Worm (Caenorhabditis elegans) whole organism, L3 larva: ENCODE results near the gene T04F3.5.

Experiments used
- R02D3.7 ChIP-seq: fragments of 150-350 bp; optimal IDR thresholded peaks from 2 replicates; lab custom pipeline; 2014; ENCODE audit warnings: missing biosample characterization, missing genetic modification characterization
- ceh-16 ChIP-seq: sonication (generic microtip); optimal IDR thresholded peaks from 2 replicates; lab custom pipeline; 2017; ENCODE audit warnings: missing biosample characterization, missing genetic modification characterization
- ceh-28 ChIP-seq: fragments of 150-350 bp; optimal IDR thresholded peaks from 2 replicates; lab custom pipeline; 2014; ENCODE audit warnings: missing biosample characterization, missing genetic modification reagents, missing genetic modification characterization
- ceh-82 ChIP-seq: fragments of 150-350 bp; optimal IDR thresholded peaks from 2 replicates; lab custom pipeline; 2014; ENCODE audit warnings: missing biosample characterization, missing genetic modification characterization
- ceh-9 ChIP-seq: sonication (generic microtip); optimal IDR thresholded peaks from 2 replicates; lab custom pipeline; 2018; ENCODE audit warnings: missing biosample characterization, missing genetic modification characterization
- egl-5 ChIP-seq: fragments of 150-350 bp; optimal IDR thresholded peaks from 2 replicates; lab custom pipeline; 2017; ENCODE audit warnings: missing biosample characterization, missing genetic modification reagents, missing genetic modification characterization, inconsistent platforms
- elt-1 ChIP-seq: fragments of 150-350 bp; optimal IDR thresholded peaks from 2 replicates; lab custom pipeline; 2014; ENCODE audit warnings: missing biosample characterization, missing genetic modification characterization
- elt-2 ChIP-seq: sonication (generic microtip); optimal IDR thresholded peaks from 2 replicates; lab custom pipeline; 2016; ENCODE audit warnings: missing genetic modification reagents, mild to moderate bottlenecking, missing genetic modification characterization, missing compliant biosample characterization
- elt-3 ChIP-seq, 3 experiments: fragments of 150-350 bp in 1 of 3; sonication (generic microtip) in 2 of 3; optimal IDR thresholded peaks; 2 replicates in 2 of 3; 4 replicates in 1 of 3; lab custom pipeline; 2014 to 2017; ENCODE audit warnings: missing biosample characterization in 3 of 3, missing genetic modification characterization in 3 of 3
- eor-1 ChIP-seq, 2 experiments: fragments of 150-350 bp; optimal IDR thresholded peaks; 2 replicates each; lab custom pipeline; 2014 to 2018; ENCODE audit warnings: missing biosample characterization in 2 of 2, missing genetic modification characterization in 2 of 2
- fkh-10 ChIP-seq: sonication (generic microtip); optimal IDR thresholded peaks from 2 replicates; lab custom pipeline; 2017; ENCODE audit warnings: missing biosample characterization, missing genetic modification reagents, missing genetic modification characterization
- fkh-2 ChIP-seq: fragments of 150-350 bp; optimal IDR thresholded peaks from 2 replicates; lab custom pipeline; 2014; ENCODE audit warnings: missing biosample characterization, missing genetic modification reagents, missing genetic modification characterization
- fos-1 ChIP-seq: fragments of 150-350 bp; optimal IDR thresholded peaks from 2 replicates; lab custom pipeline; 2014; ENCODE audit warnings: missing biosample characterization, missing genetic modification characterization
- lin-39 ChIP-seq: fragments of 150-350 bp; optimal IDR thresholded peaks from 2 replicates; lab custom pipeline; 2018; ENCODE audit warnings: missing biosample characterization, missing genetic modification reagents, missing genetic modification characterization
- lsy-12 ChIP-seq: sonication (generic microtip); optimal IDR thresholded peaks from 2 replicates; lab custom pipeline; 2016; ENCODE audit warnings: mild to moderate bottlenecking, missing genetic modification characterization, missing compliant biosample characterization
- nhr-11 ChIP-seq: fragments of 150-350 bp; optimal IDR thresholded peaks from 2 replicates; lab custom pipeline; 2014; ENCODE audit warnings: missing biosample characterization, missing genetic modification characterization
- nhr-12 ChIP-seq: fragments of 150-350 bp; optimal IDR thresholded peaks from 2 replicates; lab custom pipeline; 2014; ENCODE audit warnings: missing biosample characterization, missing genetic modification characterization
- nhr-23 ChIP-seq: fragments of 150-350 bp; optimal IDR thresholded peaks from 2 replicates; lab custom pipeline; 2014; ENCODE audit warnings: missing biosample characterization, missing genetic modification reagents, missing genetic modification characterization
- nhr-237 ChIP-seq: fragments of 150-350 bp; optimal IDR thresholded peaks from 2 replicates; lab custom pipeline; 2014; ENCODE audit warnings: missing biosample characterization, missing genetic modification characterization
- nhr-25 ChIP-seq: sonication (generic microtip); optimal IDR thresholded peaks from 2 replicates; lab custom pipeline; 2017; ENCODE audit warnings: missing biosample characterization, missing genetic modification characterization
- nhr-28 ChIP-seq: fragments of 150-350 bp; optimal IDR thresholded peaks from 2 replicates; lab custom pipeline; 2014; ENCODE audit warnings: missing biosample characterization, missing genetic modification characterization
- nhr-43 ChIP-seq: sonication (generic microtip); optimal IDR thresholded peaks from 2 replicates; lab custom pipeline; 2016; ENCODE audit warnings: mild to moderate bottlenecking, missing genetic modification characterization, missing compliant biosample characterization; ENCODE audit not compliant: poor library complexity, severe bottlenecking
- nhr-76 ChIP-seq: fragments of 150-350 bp; sonication (generic microtip); optimal IDR thresholded peaks from 5 replicates; lab custom pipeline; 2014; ENCODE audit warnings: missing biosample characterization, missing genetic modification characterization
- nhr-77 ChIP-seq: fragments of 150-350 bp; optimal IDR thresholded peaks from 2 replicates; lab custom pipeline; 2014; ENCODE audit warnings: missing biosample characterization, missing genetic modification characterization
- sea-2 ChIP-seq: fragments of 150-350 bp; sonication (generic microtip); optimal IDR thresholded peaks from 4 replicates; lab custom pipeline; 2014; ENCODE audit warnings: missing biosample characterization, missing genetic modification reagents, missing genetic modification characterization
- snpc-4 ChIP-seq: fragments of 150-350 bp; optimal IDR thresholded peaks from 2 replicates; lab custom pipeline; 2014; ENCODE audit warnings: missing biosample characterization, missing genetic modification characterization
- tbx-2 ChIP-seq: sonication (generic microtip); optimal IDR thresholded peaks from 2 replicates; lab custom pipeline; 2016; ENCODE audit warnings: mild to moderate bottlenecking, missing genetic modification characterization, missing compliant biosample characterization
- unc-39 ChIP-seq: sonication (generic microtip); optimal IDR thresholded peaks from 4 replicates; lab custom pipeline; 2017; ENCODE audit warnings: missing biosample characterization, missing genetic modification characterization
- unc-62 ChIP-seq: fragments of 150-350 bp; sonication (generic microtip); optimal IDR thresholded peaks from 4 replicates; lab custom pipeline; 2014; ENCODE audit warnings: missing biosample characterization, missing genetic modification reagents, missing genetic modification characterization
- ztf-11 ChIP-seq: fragments of 150-350 bp; optimal IDR thresholded peaks from 2 replicates; lab custom pipeline; 2014; ENCODE audit warnings: missing biosample characterization, missing genetic modification characterization
- ztf-4 ChIP-seq: fragments of 150-350 bp; optimal IDR thresholded peaks from 2 replicates; lab custom pipeline; 2014; ENCODE audit warnings: missing biosample characterization, missing genetic modification characterization

T04F3.5 gene

ce11 chrV:11764373-11764954 lies 4.0 kb downstream of the T04F3.5 start, which contains the start of the genes F55A11.1 and syx-5 (continued):
- peak; percentile 89 for TF ChIP-seq snpc-4 (tag; lab: Kevin White, UChicago)

ce11 chrV:11767028-11767427 lies 6.6 kb downstream of the T04F3.5 start, which contains the start of gene sel-11:
TSS of gene sel-11 (plus strand) at chrV:11767328.
- no peak for TF ChIP-seq ceh-9 (tag; lab: Kevin White, UChicago)

- TF ChIP-seq nhr-12 (tag; lab: Kevin White, UChicago): no peak
- TF ChIP-seq nhr-43 (tag; lab: Kevin White, UChicago): no peak
- no peak for TF ChIP-seq nhr-77 (tag; lab: Kevin White, UChicago)
- TF ChIP-seq ceh-16: no peak
These were observed 9.2 kb downstream of the T04F3.5 start for ce11 chrV:11769646-11770045.

DNA sequence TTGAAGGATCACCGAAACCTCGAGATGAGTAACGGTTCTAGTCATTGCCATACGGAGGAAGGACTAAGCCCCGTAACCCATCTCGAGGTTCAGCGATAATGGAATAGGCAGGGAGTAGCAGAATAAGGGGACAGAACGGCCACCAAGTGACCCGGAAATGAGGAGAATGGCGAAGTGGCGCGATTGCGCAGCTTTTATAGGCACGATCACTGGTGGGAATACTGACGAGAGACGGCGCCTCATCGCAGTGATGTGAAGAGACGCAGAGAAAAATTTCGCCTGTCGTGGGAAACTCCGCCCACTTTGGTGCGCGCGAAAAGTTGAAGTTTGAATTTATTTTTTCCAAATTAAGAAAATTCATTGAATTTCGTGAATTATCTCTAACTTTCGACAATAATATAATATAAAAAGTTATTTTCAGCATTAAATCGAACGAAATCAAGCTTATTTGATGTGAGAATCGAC lies 9.6 kb downstream of the T04F3.5 start, which contains the start of gene F55A11.4:
Gene F55A11.4, plus strand, starts transcription at position 415 of the 465 bp plus-strand sequence.
- TF ChIP-seq egl-5 (tag; lab: Kevin White, UChicago): no peak
- no peak for TF ChIP-seq ceh-28 (tag; lab: Kevin White, UChicago)
- no peak for TF ChIP-seq elt-3 (tag; optimal IDR thresholded peaks at IDR 0.05; lab: Kevin White, UChicago)
- TF ChIP-seq fkh-10: no peak
- no peak for TF ChIP-seq sea-2 (GFP tag; lab: Kevin White, UChicago)
- no peak for TF ChIP-seq elt-1 (tag; lab: Kevin White, UChicago)
- no peak for TF ChIP-seq nhr-11
- no peak for TF ChIP-seq ceh-82 (tag; lab: Kevin White, UChicago)
- TF ChIP-seq eor-1 (tag; optimal IDR thresholded peaks at IDR 0.05; lab: Kevin White, UChicago): no peak
- TF ChIP-seq nhr-12 (tag; lab: Kevin White, UChicago): no peak
- no peak for TF ChIP-seq nhr-76
- TF ChIP-seq, all 47 proteins: peak for 0

ce11 chrV:11773420-11773819 lies 12.9 kb downstream of the T04F3.5 start, which contains the start of gene bus-18:
TSS of gene bus-18 (plus strand) at chrV:11773720.
- peak; percentile 47 for TF ChIP-seq nhr-23 (tag; lab: Kevin White, UChicago)
- no peak for TF ChIP-seq nhr-28 (tag; lab: Kevin White, UChicago)

DNA sequence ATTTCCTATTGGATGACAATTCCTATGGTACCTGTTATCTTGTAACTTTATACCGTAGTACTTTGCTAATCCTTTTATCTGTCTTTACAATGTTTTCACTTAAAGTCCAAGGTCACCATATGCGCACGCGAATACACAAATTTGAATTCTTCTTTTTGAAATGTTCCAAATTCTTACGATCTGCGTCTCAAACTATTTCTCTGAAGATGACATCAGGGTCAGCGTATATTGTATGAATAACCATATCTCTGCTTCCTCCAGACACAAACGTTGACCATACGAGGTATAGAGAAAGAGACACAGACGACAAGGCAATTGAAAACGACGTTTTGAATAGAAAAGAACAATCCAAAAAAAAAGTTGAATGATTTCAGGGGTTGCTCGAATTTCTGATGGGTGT lies 13.5 kb downstream of the T04F3.5 start:
- TF ChIP-seq nhr-76 (no peak), ceh-16 (no peak), fos-1 (tag; lab: Kevin White, UChicago) (no peak), nhr-77 (tag; lab: Kevin White, UChicago) (no peak), ztf-4 (tag; lab: Kevin White, UChicago) (no peak), fkh-2 (no peak), elt-1 (tag; lab: Kevin White, UChicago) (no peak), nhr-25 (tag; lab: Kevin White, UChicago) (peak; percentile 44), unc-39 (tag; lab: Kevin White, UChicago) (no peak), lin-39 (tag; lab: Kevin White, UChicago) (no peak), elt-2 (tag; lab: Kevin White, UChicago) (peak; percentile 8), unc-62 (no peak), nhr-23 (tag; lab: Kevin White, UChicago) (peak; percentile 62), R02D3.7 (tag; lab: Kevin White, UChicago) (no peak), tbx-2 (tag; lab: Kevin White, UChicago) (no peak), ztf-11 (tag; lab: Kevin White, UChicago) (no peak), lsy-12 (no peak), nhr-237 (tag; lab: Kevin White, UChicago) (no peak)
